Worm (Caenorhabditis elegans) whole organism, early embryonic: ENCODE results near the gene F56C3.9.

ENCODE experiments used
- ama-1 ChIP-seq: fragments of 150-350 bp; optimal IDR thresholded peaks from 2 replicates; lab custom pipeline; 2014
- ceh-36 ChIP-seq: sonication (generic microtip); optimal IDR thresholded peaks from 2 replicates; lab custom pipeline; 2016; ENCODE audit warnings: missing genetic modification characterization, inconsistent platforms, missing compliant biosample characterization
- ets-7 ChIP-seq: sonication (generic microtip); optimal IDR thresholded peaks from 2 replicates; lab custom pipeline; 2016; ENCODE audit warnings: missing genotype, missing genetic modification characterization, missing compliant biosample characterization
- flt-1 ChIP-seq: fragments of 200-800 bp; sonication (Bioruptor generic); IDR thresholded peaks from 2 replicates; pipeline ENCODE4 v1.3.6; 2022; ENCODE audit warnings: missing genetic modification characterization, missing compliant biosample characterization
- hmbx-1 ChIP-seq: sonication (generic microtip); optimal IDR thresholded peaks from 2 replicates; lab custom pipeline; 2016; ENCODE audit warnings: mild to moderate bottlenecking, missing genetic modification characterization, missing compliant biosample characterization

DNA sequence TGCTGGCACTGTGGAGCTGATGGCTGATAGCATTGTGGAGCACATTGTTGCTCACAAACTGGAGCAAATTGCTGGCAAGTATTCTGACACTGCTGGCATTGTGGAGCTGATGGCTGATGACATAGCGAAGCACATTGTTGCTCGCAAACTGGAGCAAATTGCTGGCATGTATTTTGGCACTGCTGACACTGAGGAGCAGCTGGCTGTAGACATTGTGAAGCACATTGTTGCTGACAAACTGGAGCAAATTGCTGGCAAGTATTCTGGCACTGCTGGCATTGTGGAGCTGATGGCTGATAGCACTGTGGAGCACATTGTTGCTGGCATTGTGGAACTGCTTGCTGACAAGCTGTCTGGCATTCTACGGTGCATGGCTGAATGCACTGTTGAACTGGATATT is 15.4 kb upstream of the F56C3.9 start:
- TF ChIP-seq ets-7 (tag; lab: Kevin White, UChicago) (no peak), flt-1 (GFP tag; lab: Robert Waterston, UW) (no peak), ceh-36 (tag; lab: Kevin White, UChicago) (no peak), hmbx-1 (tag; lab: Kevin White, UChicago) (no peak), ama-1 (lab: Kevin White, UChicago) (no peak)
